Fruit fly (Drosophila melanogaster) Kc167 (cell line): Measurements from ENCODE around the gene vap.

Experiments
- Myc ChIP-seq: fragments of >200 bp; optimal IDR thresholded peaks from 2 replicates; lab custom pipeline; 2017; ENCODE audit warnings: missing external identifiers
- Sin3A ChIP-seq: fragments of >200 bp; optimal IDR thresholded peaks from 2 replicates; lab custom pipeline; 2018; ENCODE audit warnings: missing external identifiers
- h ChIP-seq: fragments of >200 bp; optimal IDR thresholded peaks from 3 replicates; lab custom pipeline; 2018; ENCODE audit warnings: missing external identifiers
- insv ChIP-seq: fragments of >200 bp; optimal IDR thresholded peaks from 3 replicates; lab custom pipeline; 2018; ENCODE audit warnings: missing external identifiers
- psq ChIP-seq: fragments of >200 bp; optimal IDR thresholded peaks from 2 replicates; lab custom pipeline; 2017; ENCODE audit warnings: missing external identifiers
- ttk ChIP-seq: sonication (Bioruptor generic); optimal IDR thresholded peaks from 2 replicates; lab custom pipeline; 2017; ENCODE audit warnings: missing external identifiers

dm6 chrX:15976568-15976967 is 29.0 kb downstream of the vap start, which contains the start of gene CG42766:
- TF ChIP-seq Sin3A (lab: Kevin White, UChicago) (no peak), ttk (lab: Kevin White, UChicago) (no peak), Myc (lab: Kevin White, UChicago) (no peak), insv (lab: Kevin White, UChicago) (no peak), h (no peak), psq (no peak)
